Fruit fly (Drosophila melanogaster): ENCODE measurements around the gene eya.

Gene eya

DNA sequence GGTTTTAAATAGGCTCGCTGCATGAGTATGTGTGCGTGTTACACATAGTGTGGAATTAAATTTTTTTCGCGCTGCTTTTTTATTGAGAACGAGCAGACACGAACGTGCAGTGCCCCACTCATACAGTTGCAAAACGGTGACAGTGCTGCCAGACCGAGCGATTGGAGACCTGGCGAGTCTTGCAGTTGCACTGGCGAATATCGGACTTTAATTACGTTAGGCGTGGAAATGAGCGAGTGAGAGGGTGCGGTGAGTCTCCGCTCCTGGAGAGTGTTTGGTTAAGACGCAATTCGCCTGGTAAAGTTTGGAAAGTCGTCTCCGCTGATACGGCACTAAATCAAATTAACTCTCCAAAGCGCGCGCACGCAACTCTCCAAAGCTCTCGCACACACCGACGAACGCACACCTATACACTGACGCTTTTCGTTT, 65.5 kb downstream of the eya start:
- TF ChIP-seq Myc (optimal IDR thresholded peaks at IDR 0.05) (no peak), h (optimal IDR thresholded peaks at IDR 0.05) (no peak), insv (optimal IDR thresholded peaks at IDR 0.05) (no peak), ttk (optimal IDR thresholded peaks at IDR 0.05) (no peak)

dm6 chr2L:6480212-6480994, 66.4 kb downstream of the eya start, which contains the start of the genes Sec61alpha and Daxx:
Gene Sec61alpha, minus strand, starts transcription at chr2L:6480575.
Gene Daxx, plus strand, starts transcription at chr2L:6480929.
- no peak for TF ChIP-seq insv (optimal IDR thresholded peaks at IDR 0.05)
- TF ChIP-seq Sin3A (optimal IDR thresholded peaks at IDR 0.05): no peak
- no peak for TF ChIP-seq h (optimal IDR thresholded peaks at IDR 0.05)
- no peak for TF ChIP-seq Myc (optimal IDR thresholded peaks at IDR 0.05)
- TF ChIP-seq psq (optimal IDR thresholded peaks at IDR 0.05): no peak
- no peak for TF ChIP-seq ttk (optimal IDR thresholded peaks at IDR 0.05)

DNA sequence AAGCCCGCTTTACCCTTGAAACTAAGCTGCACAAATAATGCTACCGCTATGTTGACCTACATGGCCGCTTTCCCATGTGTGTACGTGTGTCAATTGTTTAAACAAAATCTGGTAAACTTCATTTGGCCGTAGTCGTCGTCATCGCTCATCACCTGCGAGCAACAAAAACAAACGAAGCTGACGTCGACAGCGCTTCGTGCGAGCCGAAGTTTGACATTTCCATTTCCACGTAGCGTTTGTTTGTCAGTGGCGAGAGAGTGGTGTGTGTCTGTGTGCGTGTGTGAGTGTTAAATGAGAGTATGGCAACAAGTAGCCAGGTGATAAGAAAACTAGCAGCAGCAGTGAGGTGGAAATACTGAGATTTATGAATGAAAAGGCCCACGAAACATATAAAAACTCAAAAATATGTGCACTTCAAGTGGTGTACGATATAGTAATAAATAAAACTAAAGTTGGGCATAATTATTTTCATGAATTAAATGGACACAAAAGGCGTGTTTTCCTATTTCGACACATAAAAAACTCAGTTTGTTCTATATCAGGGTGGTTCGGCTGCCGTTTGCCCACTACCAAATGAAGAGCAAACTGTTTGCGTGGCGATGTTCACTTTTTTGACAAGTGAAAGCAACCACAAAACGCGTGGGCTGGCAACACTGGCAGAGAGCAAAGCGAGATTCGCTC, 67.4 kb downstream of the eya start:
- TF ChIP-seq h (optimal IDR thresholded peaks at IDR 0.05) (no peak), psq (optimal IDR thresholded peaks at IDR 0.05) (no peak), insv (optimal IDR thresholded peaks at IDR 0.05) (no peak), ttk (optimal IDR thresholded peaks at IDR 0.05) (no peak), Myc (optimal IDR thresholded peaks at IDR 0.05) (no peak), Sin3A (optimal IDR thresholded peaks at IDR 0.05) (no peak)
